Worm (Caenorhabditis elegans) whole organism, L2 larva: ENCODE data around the gene K08E5.1.

Source experiments
- skn-1 ChIP-seq: sonication (generic microtip); optimal IDR thresholded peaks from 2 replicates; lab custom pipeline; 2017; ENCODE audit warnings: missing biosample characterization, missing genetic modification characterization
- unc-62 ChIP-seq: fragments of 150-350 bp; optimal IDR thresholded peaks from 2 replicates; lab custom pipeline; 2014; ENCODE audit warnings: missing biosample characterization, missing genetic modification reagents, missing genetic modification characterization

DNA sequence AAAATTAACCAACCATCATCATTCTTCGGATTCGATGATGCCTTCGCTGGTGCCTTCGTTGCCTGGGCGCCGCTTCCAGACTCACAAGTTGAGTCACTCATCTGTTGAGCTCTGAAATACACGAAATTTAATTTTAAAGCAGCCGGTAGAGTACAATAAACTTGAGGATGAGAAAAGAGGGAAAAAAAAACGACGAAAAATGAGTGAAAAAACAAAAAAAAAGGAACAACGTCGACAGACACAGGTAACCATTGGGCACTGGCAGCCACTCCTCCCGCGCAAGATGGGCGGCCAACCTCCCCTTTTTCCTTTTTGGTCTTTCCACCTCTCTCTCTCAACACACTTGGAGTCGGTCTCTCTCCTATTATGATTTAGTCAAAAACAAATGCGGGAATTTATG, at the start of gene K08E5.1:
- TF ChIP-seq skn-1: no peak
- no peak for TF ChIP-seq unc-62 (GFP tag; lab: Kevin White, UChicago)
